Fruit fly (Drosophila melanogaster): ENCODE results near the gene CG43348.

CG43348 gene

dm6 chr2L:1217892-1218473 is 18.8 kb downstream of the CG43348 start (continued):
- TF ChIP-seq CG3995 (GFP tag; optimal IDR thresholded peaks at IDR 0.05) = no peak
- no peak for TF ChIP-seq CG30020 (tag; optimal IDR thresholded peaks at IDR 0.05)
- TF ChIP-seq seq (GFP tag; IDR thresholded peaks at IDR 0.05) = peak; percentile 27; the same call in 1 of the 2 replicates
- TF ChIP-seq grau (tag; optimal IDR thresholded peaks at IDR 0.05) = no peak
- TF ChIP-seq sisA (GFP tag; IDR thresholded peaks at IDR 0.05) = no peak
- no peak for TF ChIP-seq caup (GFP tag; optimal IDR thresholded peaks at IDR 0.05; ENCODE audit: severe bottlenecking)
- 0 out of 2 replicates have a peak, but pooled peaks have one; percentile 8 for TF ChIP-seq Xrp1 (GFP tag; IDR thresholded peaks at IDR 0.05)
- no peak for TF ChIP-seq p53 (GFP tag; optimal IDR thresholded peaks at IDR 0.05)
- no peak for TF ChIP-seq crp (GFP tag; optimal IDR thresholded peaks at IDR 0.05)
- no peak for TF ChIP-seq CG10274 (GFP tag; optimal IDR thresholded peaks at IDR 0.05)
- TF ChIP-seq kni (GFP tag; optimal IDR thresholded peaks at IDR 0.05) = no peak
- no peak for TF ChIP-seq aop (GFP tag; IDR thresholded peaks at IDR 0.05)
- TF ChIP-seq CG1603 (tag; optimal IDR thresholded peaks at IDR 0.05) = peak; percentile 60
- TF ChIP-seq Hr3 (GFP tag; optimal IDR thresholded peaks at IDR 0.05) = peak; percentile 3
- TF ChIP-seq Gsc (GFP tag; IDR thresholded peaks at IDR 0.05) = no peak
- TF ChIP-seq CG5953 (GFP tag; IDR thresholded peaks at IDR 0.05) = peak; percentile 56; the same call in 1 of the 2 replicates
- no peak for TF ChIP-seq bcd (GFP tag; optimal IDR thresholded peaks at IDR 0.05)
- no peak for TF ChIP-seq pan (optimal IDR thresholded peaks at IDR 0.05)
- no peak for TF ChIP-seq pan (GFP tag; optimal IDR thresholded peaks at IDR 0.05 in 1 of 2, IDR thresholded peaks at IDR 0.05 in 1 of 2)
- TF ChIP-seq dpn (GFP tag; optimal IDR thresholded peaks at IDR 0.05) = no peak
- no peak for TF ChIP-seq CG15514 (GFP tag; optimal IDR thresholded peaks at IDR 0.05)
- no peak for TF ChIP-seq CG13287 (GFP tag; IDR thresholded peaks at IDR 0.05; ENCODE audit: partially characterized antibody)
- TF ChIP-seq Dad (GFP tag; optimal IDR thresholded peaks at IDR 0.05) = no peak
- TF ChIP-seq lmd (GFP tag; IDR thresholded peaks at IDR 0.05) = peak; percentile 28; the same call in 1 of the 2 replicates
- no peak for TF ChIP-seq al (GFP tag; IDR thresholded peaks at IDR 0.05)
- TF ChIP-seq pnt (GFP tag; optimal IDR thresholded peaks at IDR 0.05) = no peak
- TF ChIP-seq tna (GFP tag; IDR thresholded peaks at IDR 0.05; ENCODE audit: partially characterized antibody) = no peak
- TF ChIP-seq CG12744 (GFP tag; optimal IDR thresholded peaks at IDR 0.05) = no peak
- no peak for TF ChIP-seq emc (GFP tag; optimal IDR thresholded peaks at IDR 0.05)
- TF ChIP-seq Sin3A (optimal IDR thresholded peaks at IDR 0.05) = no peak
- TF ChIP-seq kah (GFP tag; optimal IDR thresholded peaks at IDR 0.05) = no peak
- TF ChIP-seq Hmr (GFP tag; optimal IDR thresholded peaks at IDR 0.05) = peak; percentile 42
- no peak for TF ChIP-seq HmgZ (tag; optimal IDR thresholded peaks at IDR 0.05)
- TF ChIP-seq CG2129 (GFP tag; IDR thresholded peaks at IDR 0.05; ENCODE audit: partially characterized antibody) = no peak
- peak; percentile 29 for TF ChIP-seq cato (GFP tag; optimal IDR thresholded peaks at IDR 0.05; ENCODE audit: borderline replicate concordance)
- TF ChIP-seq mld (GFP tag; IDR thresholded peaks at IDR 0.05; ENCODE audit: partially characterized antibody) = no peak
- TF ChIP-seq Awh (GFP tag; IDR thresholded peaks at IDR 0.05) = no peak
- no peak for TF ChIP-seq CG1832 (GFP tag; optimal IDR thresholded peaks at IDR 0.05)
- TF ChIP-seq CG4707 (GFP tag; optimal IDR thresholded peaks at IDR 0.05) = no peak
- no peak for TF ChIP-seq CG12299 (tag; optimal IDR thresholded peaks at IDR 0.05)
- TF ChIP-seq CG18599 (GFP tag; optimal IDR thresholded peaks at IDR 0.05) = no peak
- TF ChIP-seq CG15011 (GFP tag; optimal IDR thresholded peaks at IDR 0.05) = no peak
- no peak for TF ChIP-seq pita (GFP tag; optimal IDR thresholded peaks at IDR 0.05)
- no peak for TF ChIP-seq CG4617 (GFP tag; optimal IDR thresholded peaks at IDR 0.05; ENCODE audit: borderline replicate concordance)
- TF ChIP-seq CrebB (tag; optimal IDR thresholded peaks at IDR 0.05) = peak; percentile 31
- peak; percentile 19 for TF ChIP-seq sd (tag; optimal IDR thresholded peaks at IDR 0.05)
- no peak for TF ChIP-seq Scr (GFP tag; IDR thresholded peaks at IDR 0.05; ENCODE audit: partially characterized antibody)
- no peak for TF ChIP-seq Doc2 (GFP tag; IDR thresholded peaks at IDR 0.05)
- TF ChIP-seq Camta (GFP tag; optimal IDR thresholded peaks at IDR 0.05) = no peak
- TF ChIP-seq CG11504 (tag; optimal IDR thresholded peaks at IDR 0.05) = no peak

All from whole organism, embryonic.